Fruit fly (Drosophila melanogaster): ENCODE data around the gene Edg84A.
A peak's percentile ranks its signal among the peaks of the same experiment; 100 is the strongest.

Gene Edg84A

DNA sequence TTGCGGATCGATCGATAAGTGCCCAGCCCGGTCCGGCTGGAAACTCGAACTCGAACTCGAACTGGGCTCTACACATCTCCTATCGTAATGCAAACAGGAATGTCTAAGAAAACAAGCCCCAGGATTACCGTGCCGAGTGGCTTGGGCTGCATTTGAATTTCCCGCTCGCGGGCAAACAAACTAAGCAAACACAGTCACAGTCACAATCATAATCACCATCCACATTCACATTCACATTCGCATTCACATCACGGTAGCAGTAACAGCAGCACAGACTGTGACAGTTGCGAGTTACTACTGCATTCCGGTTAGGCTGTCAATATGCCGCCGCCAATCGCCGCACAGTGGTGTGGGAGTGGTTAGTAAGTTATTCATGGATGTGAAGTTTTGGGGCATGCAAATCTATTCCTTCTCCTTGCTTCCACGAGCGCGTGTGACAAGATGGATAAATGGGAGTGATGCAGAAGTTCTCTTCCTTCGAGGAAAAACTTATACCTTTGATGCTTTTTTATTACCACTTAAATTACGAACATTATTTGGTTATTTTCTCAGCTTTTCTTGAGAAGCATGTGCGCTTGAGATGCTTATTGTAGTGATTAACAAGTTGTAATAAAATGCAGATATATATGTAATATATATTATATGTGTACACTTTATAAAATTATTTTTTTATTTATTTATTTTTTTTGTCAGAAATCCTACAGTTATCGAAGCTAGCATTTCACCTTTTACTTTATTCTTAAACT lies 19.7 kb upstream of the Edg84A start (continued):
- TF ChIP-seq CG8924 (tag; optimal IDR thresholded peaks at IDR 0.05) (peak; percentile 9), CG11723 (GFP tag; optimal IDR thresholded peaks at IDR 0.05) (no peak), CG14710 (tag; optimal IDR thresholded peaks at IDR 0.05) (peak; percentile 12), CG4424 (GFP tag; optimal IDR thresholded peaks at IDR 0.05) (peak; percentile 10), Dbx (GFP tag; IDR thresholded peaks at IDR 0.05) (no peak), vvl (GFP tag; IDR thresholded peaks at IDR 0.05) (peak; percentile 29; the same call in 1 of the 2 replicates), HLH3B (GFP tag; IDR thresholded peaks at IDR 0.05) (no peak), CG7963 (GFP tag; IDR thresholded peaks at IDR 0.05; ENCODE audit: partially characterized antibody) (0 out of 3 replicates have a peak, but pooled peaks have one; percentile 15), sqz (GFP tag; optimal IDR thresholded peaks at IDR 0.05) (no peak), B-H2 (GFP tag; optimal IDR thresholded peaks at IDR 0.05) (no peak), Mad (GFP tag; optimal IDR thresholded peaks at IDR 0.05) (no peak), CG15696 (tag; optimal IDR thresholded peaks at IDR 0.05) (peak; percentile 78), Xrp1 (GFP tag; IDR thresholded peaks at IDR 0.05) (peak; percentile 53), ci (GFP tag; IDR thresholded peaks at IDR 0.05) (peak; percentile 30; the same call in 2 of the 3 replicates), Asciz (GFP tag; optimal IDR thresholded peaks at IDR 0.05) (no peak), CG12104 (GFP tag; optimal IDR thresholded peaks at IDR 0.05) (peak; percentile 8), CG12942 (GFP tag; optimal IDR thresholded peaks at IDR 0.05) (peak; percentile 5), CG11456 (GFP tag; IDR thresholded peaks at IDR 0.05) (no peak), CG4360 (GFP tag; IDR thresholded peaks at IDR 0.05) (peak; percentile 48; the same call in 1 of the 2 replicates), z (GFP tag; IDR thresholded peaks at IDR 0.05) (0 out of 3 replicates have a peak, but pooled peaks have one; percentile 24), Med (GFP tag) (peak; percentile 83), Six4 (GFP tag; optimal IDR thresholded peaks at IDR 0.05) (no peak), CG14014 (GFP tag; IDR thresholded peaks at IDR 0.05) (no peak), CG2678 (tag; optimal IDR thresholded peaks at IDR 0.05) (peak; percentile 20), HLHmδ (GFP tag; optimal IDR thresholded peaks at IDR 0.05) (peak; percentile 30), CG9437 (GFP tag; optimal IDR thresholded peaks at IDR 0.05) (peak; percentile 45), CG6813 (GFP tag; optimal IDR thresholded peaks at IDR 0.05) (peak; percentile 49), CG2712 (tag; optimal IDR thresholded peaks at IDR 0.05) (peak; percentile 14), gro (GFP tag; optimal IDR thresholded peaks at IDR 0.05) (no peak), az2 (GFP tag; optimal IDR thresholded peaks at IDR 0.05) (peak; percentile 17), crc (GFP tag; optimal IDR thresholded peaks at IDR 0.05) (no peak), fd102C (GFP tag; optimal IDR thresholded peaks at IDR 0.05) (peak; percentile 78), Sox102F (GFP tag; optimal IDR thresholded peaks at IDR 0.05) (peak; percentile 15), Doc3 (GFP tag; IDR thresholded peaks at IDR 0.05; ENCODE audit: partially characterized antibody) (no peak), zen (tag; optimal IDR thresholded peaks at IDR 0.05) (peak; percentile 22), CG3995 (GFP tag; optimal IDR thresholded peaks at IDR 0.05) (peak; percentile 95), run (tag; optimal IDR thresholded peaks at IDR 0.05) (no peak), dati (GFP tag; IDR thresholded peaks at IDR 0.05) (no peak), Adf1 (GFP tag; IDR thresholded peaks at IDR 0.05) (no peak), CG1233 (GFP tag; optimal IDR thresholded peaks at IDR 0.05) (peak; percentile 12), Tbp (GFP tag; optimal IDR thresholded peaks at IDR 0.05) (no peak), CG6272 (GFP tag; IDR thresholded peaks at IDR 0.05) (0 out of 2 replicates have a peak, but pooled peaks have one; percentile 5), sim (GFP tag; IDR thresholded peaks at IDR 0.05) (0 out of 2 replicates have a peak, but pooled peaks have one; percentile 22), CG16813 (GFP tag; IDR thresholded peaks at IDR 0.05; ENCODE audit: partially characterized antibody) (0 out of 3 replicates have a peak, but pooled peaks have one; percentile 9), CG15514 (GFP tag; optimal IDR thresholded peaks at IDR 0.05) (no peak), NC2β (GFP tag; optimal IDR thresholded peaks at IDR 0.05) (peak; percentile 10), Doc2 (GFP tag; IDR thresholded peaks at IDR 0.05) (no peak), Ada2b (GFP tag; IDR thresholded peaks at IDR 0.05) (no peak), Drgx (GFP tag; IDR thresholded peaks at IDR 0.05) (0 out of 2 replicates have a peak, but pooled peaks have one; percentile 10)

Data from whole organism, embryonic.